Fruit fly (Drosophila melanogaster) whole organism, wandering third instar larva: ENCODE results near the gene Tcs4.

ENCODE experiments used
- Abd-B ChIP-seq: fragments of >200 bp; optimal IDR thresholded peaks from 2 replicates; lab custom pipeline; 2017; ENCODE audit warnings: missing biosample characterization, missing genetic modification characterization
- CG32264 ChIP-seq: fragments of 200-800 bp; sonication (Bioruptor generic); optimal IDR thresholded peaks from 2 replicates; lab custom pipeline; 2016; ENCODE audit warnings: missing biosample characterization, missing genetic modification characterization
- CG9705 ChIP-seq: fragments of 200-800 bp; sonication (Bioruptor generic); optimal IDR thresholded peaks from 2 replicates; lab custom pipeline; 2018; ENCODE audit warnings: missing biosample characterization, mild to moderate bottlenecking, missing genetic modification characterization
- CrebA ChIP-seq: fragments of 200-800 bp; sonication (Bioruptor generic); optimal IDR thresholded peaks from 2 replicates; lab custom pipeline; 2016; ENCODE audit warnings: missing biosample characterization, mild to moderate bottlenecking, missing genetic modification characterization, borderline replicate concordance
- Dif ChIP-seq: fragments of 200-275, 200-300 bp; sonication (Bioruptor generic); optimal IDR thresholded peaks from 2 replicates; lab custom pipeline; 2018; ENCODE audit warnings: missing biosample characterization, missing genetic modification characterization; ENCODE audit not compliant: partially characterized antibody
- GATAd ChIP-seq: sonication (Bioruptor generic); optimal IDR thresholded peaks from 2 replicates; lab custom pipeline; 2016; ENCODE audit warnings: missing biosample characterization, missing genetic modification characterization
- HLH106 ChIP-seq: fragments of 200-800 bp; optimal IDR thresholded peaks from 3 replicates; lab custom pipeline; 2019; ENCODE audit warnings: missing biosample characterization, mild to moderate bottlenecking, missing genetic modification characterization, moderate library complexity
- Hnf4 ChIP-seq: fragments of 200-800 bp; sonication (Bioruptor generic); optimal IDR thresholded peaks from 2 replicates; lab custom pipeline; 2016; ENCODE audit warnings: missing biosample characterization, mild to moderate bottlenecking, missing genetic modification characterization
- Hr83 ChIP-seq: fragments of 200-300 bp; sonication (Bioruptor generic); optimal IDR thresholded peaks from 2 replicates; lab custom pipeline; 2016; ENCODE audit warnings: missing biosample characterization, mild to moderate bottlenecking, missing genetic modification characterization, moderate library complexity; ENCODE audit not compliant: poor library complexity, severe bottlenecking
- Jra ChIP-seq: sonication (Bioruptor generic); optimal IDR thresholded peaks from 2 replicates; lab custom pipeline; 2016; ENCODE audit warnings: missing biosample characterization, missing genetic modification characterization
- Mio ChIP-seq: sonication (Bioruptor generic); optimal IDR thresholded peaks from 2 replicates; lab custom pipeline; 2016; ENCODE audit warnings: missing biosample characterization, missing genetic modification characterization
- Myc ChIP-seq: fragments of >200 bp; optimal IDR thresholded peaks from 2 replicates; lab custom pipeline; 2017
- N ChIP-seq: fragments of >200 bp; optimal IDR thresholded peaks from 2 replicates; lab custom pipeline; 2018; ENCODE audit warnings: missing biosample characterization, missing external identifiers, missing genetic modification characterization
- OdsH ChIP-seq: fragments of 200-800 bp; sonication (Bioruptor generic); optimal IDR thresholded peaks from 2 replicates; lab custom pipeline; 2016; ENCODE audit warnings: missing biosample characterization, mild to moderate bottlenecking, missing genetic modification characterization
- Rel ChIP-seq, 2 experiments: fragments of 200-800 bp; sonication (Bioruptor generic) in 1 of 2; optimal IDR thresholded peaks; 2 replicates in 1 of 2; 3 replicates in 1 of 2; lab custom pipeline; 2016 to 2019; ENCODE audit warnings: mild to moderate bottlenecking in 2 of 2, missing biosample characterization in 2 of 2, missing genetic modification characterization in 2 of 2, moderate library complexity in 1 of 2
- Sp1 ChIP-seq: fragments of 200-800 bp; sonication (Bioruptor generic); optimal IDR thresholded peaks from 3 replicates; lab custom pipeline; 2019; ENCODE audit warnings: missing biosample characterization, mild to moderate bottlenecking, missing genetic modification characterization, moderate library complexity
- Vsx2 ChIP-seq: fragments of 200-300, 225-300 bp; sonication (Bioruptor generic); optimal IDR thresholded peaks from 2 replicates; lab custom pipeline; 2018; ENCODE audit warnings: missing biosample characterization, missing genetic modification characterization; ENCODE audit not compliant: partially characterized antibody
- br ChIP-seq: fragments of 200-800 bp; sonication (Bioruptor generic); optimal IDR thresholded peaks from 2 replicates; lab custom pipeline; 2016; ENCODE audit warnings: missing biosample characterization, missing genetic modification characterization
- brk ChIP-seq: fragments of 200-800 bp; sonication (Bioruptor generic); optimal IDR thresholded peaks from 2 replicates; lab custom pipeline; 2016; ENCODE audit warnings: missing biosample characterization, mild to moderate bottlenecking, missing genetic modification characterization
- dl ChIP-seq, 2 experiments: fragments of 175-275, 200-275 bp in 1 of 2; fragments of 200-275 bp in 1 of 2; sonication (Bioruptor generic); optimal IDR thresholded peaks; lab custom pipeline; 2018; ENCODE audit warnings: mild to moderate bottlenecking in 2 of 2, missing biosample characterization in 2 of 2, missing genetic modification characterization in 2 of 2, moderate library complexity in 2 of 2; ENCODE audit not compliant: partially characterized antibody in 2 of 2, insufficient read depth in 1 of 2
- dmrt93B ChIP-seq: fragments of 200-800 bp; sonication (Bioruptor generic); optimal IDR thresholded peaks from 2 replicates; lab custom pipeline; 2018; ENCODE audit warnings: missing biosample characterization, mild to moderate bottlenecking, missing genetic modification characterization
- dsf ChIP-seq: sonication (Bioruptor generic); optimal IDR thresholded peaks from 2 replicates; lab custom pipeline; 2016; ENCODE audit warnings: missing biosample characterization, missing genetic modification characterization, borderline replicate concordance
- ey ChIP-seq: fragments of 200-800 bp; sonication (Bioruptor generic); optimal IDR thresholded peaks from 2 replicates; lab custom pipeline; 2016; ENCODE audit warnings: missing biosample characterization, missing genetic modification characterization
- foxo ChIP-seq, 2 experiments: fragments of 200-800 bp; sonication (Bioruptor generic); optimal IDR thresholded peaks; 2 replicates in 1 of 2; 3 replicates in 1 of 2; lab custom pipeline; 2016 to 2017; ENCODE audit warnings: missing biosample characterization in 2 of 2, missing genetic modification characterization in 2 of 2
- fru ChIP-seq: fragments of 200-800 bp; sonication (Bioruptor generic); optimal IDR thresholded peaks from 3 replicates; lab custom pipeline; 2016; ENCODE audit warnings: missing biosample characterization, mild to moderate bottlenecking, missing genetic modification characterization
- h ChIP-seq: fragments of 200-800 bp; sonication (Bioruptor generic); optimal IDR thresholded peaks from 3 replicates; lab custom pipeline; 2016; ENCODE audit warnings: missing biosample characterization, mild to moderate bottlenecking, missing genetic modification characterization
- jim ChIP-seq: fragments of 175-275, 200-325 bp; sonication (Bioruptor generic); optimal IDR thresholded peaks from 2 replicates; lab custom pipeline; 2016; ENCODE audit warnings: missing biosample characterization, mild to moderate bottlenecking, missing genetic modification characterization
- lola ChIP-seq: fragments of >200 bp; optimal IDR thresholded peaks from 2 replicates; lab custom pipeline; 2017; ENCODE audit warnings: missing biosample characterization, missing genetic modification characterization
- psq ChIP-seq: fragments of 200-800 bp; sonication (Bioruptor generic); optimal IDR thresholded peaks from 3 replicates; lab custom pipeline; 2017; ENCODE audit warnings: missing biosample characterization, mild to moderate bottlenecking, missing genetic modification characterization, moderate library complexity
- rgr ChIP-seq: fragments of 200-800 bp; sonication (Bioruptor generic); optimal IDR thresholded peaks from 3 replicates; lab custom pipeline; 2016; ENCODE audit warnings: missing biosample characterization, mild to moderate bottlenecking, missing genetic modification characterization
- sv ChIP-seq: fragments of 200-800 bp; sonication (Bioruptor generic); optimal IDR thresholded peaks from 3 replicates; lab custom pipeline; 2016; ENCODE audit warnings: missing biosample characterization, missing genetic modification characterization
- woc ChIP-seq: sonication (Bioruptor generic); optimal IDR thresholded peaks from 2 replicates; lab custom pipeline; 2016; ENCODE audit warnings: missing biosample characterization, mild to moderate bottlenecking, missing genetic modification characterization

Tcs4 gene

dm6 chrX:19748565-19748964, 47.0 kb upstream of the Tcs4 start:
- TF ChIP-seq foxo (GFP tag; optimal IDR thresholded peaks at IDR 0.05; lab: Kevin White, UChicago) (peak in 1 of 2 experiments; percentile 31), Sp1 (no peak)

DNA sequence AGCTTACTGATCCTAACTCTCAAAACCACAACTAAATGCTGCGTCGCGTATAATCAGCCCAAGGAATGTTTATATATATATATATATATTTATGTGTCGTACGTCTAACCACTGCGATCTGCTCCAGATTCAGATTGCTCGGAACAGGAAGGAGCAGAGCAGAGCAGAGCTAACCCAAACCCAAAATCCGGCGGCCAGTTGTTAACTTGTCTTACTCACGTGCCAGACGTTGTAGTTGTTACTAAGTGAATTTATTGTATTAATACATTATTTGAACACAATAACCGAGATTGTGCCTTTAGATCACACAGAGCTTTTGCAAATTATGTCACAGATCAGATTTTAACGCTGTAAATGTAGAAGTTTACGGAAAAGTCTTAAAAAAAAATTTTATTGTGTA, 46.5 kb upstream of the Tcs4 start, which contains the start of gene Alr:
Alr (plus strand) TSS at position 301 of the 400 bp plus-strand sequence.
- TF ChIP-seq N (GFP tag; lab: Kevin White, UChicago) = no peak
- no peak for TF ChIP-seq brk
- no peak for TF ChIP-seq Dif (GFP tag; lab: Kevin White, UChicago)
- no peak for TF ChIP-seq jim
- TF ChIP-seq Hr83 = no peak
- TF ChIP-seq Jra (GFP tag; lab: Kevin White, UChicago) = no peak
- TF ChIP-seq GATAd = no peak

- TF ChIP-seq rgr (GFP tag; lab: Kevin White, UChicago) = peak; percentile 9
- no peak for TF ChIP-seq Hnf4
These were observed 44.5 kb upstream of the Tcs4 start, which contains the start of gene parvin for dm6 chrX:19745908-19746604. parvin (plus strand) TSS chrX:19746041.

DNA sequence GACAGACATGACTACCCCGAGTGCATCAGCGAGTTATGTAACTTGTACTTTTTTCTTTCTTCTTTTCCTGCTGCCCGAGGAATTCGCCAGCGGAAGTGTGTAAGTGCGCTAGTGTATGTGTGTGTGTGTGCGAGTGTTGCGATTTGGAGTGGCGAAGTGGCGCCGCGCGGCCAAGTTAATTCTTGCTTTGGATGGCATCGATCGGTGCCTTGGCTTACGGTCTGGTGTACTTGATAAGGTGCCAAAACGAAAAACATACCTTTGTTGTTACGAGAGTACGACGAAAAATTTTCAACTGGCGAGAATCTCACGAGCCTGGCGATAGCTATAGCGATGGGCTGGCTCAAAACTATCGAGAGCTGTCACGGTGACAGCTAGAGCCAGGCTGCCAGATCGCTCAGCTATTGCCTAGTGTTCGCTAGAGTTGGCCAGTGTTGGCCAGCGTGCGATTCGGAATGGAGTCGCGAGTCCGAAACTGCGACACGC, 42.5 kb upstream of the Tcs4 start, which contains the start of the genes CG18809, COX6B, CG33932 and Rpp20:
CG18809 (minus strand) TSS at position 333 of the 486 bp plus-strand sequence.
COX6B (minus strand) TSS at position 333 of the 486 bp plus-strand sequence.
CG33932 (plus strand) TSS at position 429 of the 486 bp plus-strand sequence.
Rpp20 (plus strand) TSS at position 429 of the 486 bp plus-strand sequence.
- peak; percentile 81 for TF ChIP-seq Myc (lab: Kevin White, UChicago)
- no peak for TF ChIP-seq dl (GFP tag; optimal IDR thresholded peaks at IDR 0.05; lab: Kevin White, UChicago; ENCODE audit: insufficient read depth in 1 of 2, partially characterized antibody in 2 of 2)
- TF ChIP-seq rgr (GFP tag; lab: Kevin White, UChicago) = peak; percentile 79
- peak; percentile 90 for TF ChIP-seq Hr83
- peak; percentile 30 for TF ChIP-seq GATAd
- TF ChIP-seq ey (GFP tag; lab: Kevin White, UChicago) = peak; percentile 50
- no peak for TF ChIP-seq N (GFP tag; lab: Kevin White, UChicago)
- TF ChIP-seq woc (GFP tag; lab: Kevin White, UChicago) = no peak
- peak; percentile 60 for TF ChIP-seq Jra (GFP tag; lab: Kevin White, UChicago)
- no peak for TF ChIP-seq dsf
- no peak for TF ChIP-seq Abd-B (GFP tag; lab: Kevin White, UChicago)
- peak; percentile 12 for TF ChIP-seq CG32264 (GFP tag; lab: Kevin White, UChicago)
- TF ChIP-seq psq = peak; percentile 48
- no peak for TF ChIP-seq Vsx2
- peak; percentile 59 for TF ChIP-seq sv (GFP tag; lab: Kevin White, UChicago)
- TF ChIP-seq Sp1 = peak; percentile 56
- TF ChIP-seq br (GFP tag; lab: Kevin White, UChicago) = peak; percentile 52
- TF ChIP-seq Rel (GFP tag; optimal IDR thresholded peaks at IDR 0.05; lab: Kevin White, UChicago) = no peak
- peak; percentile 63 for TF ChIP-seq Rel (tag; optimal IDR thresholded peaks at IDR 0.05; lab: Kevin White, UChicago)
- TF ChIP-seq Dif (GFP tag; lab: Kevin White, UChicago) = peak; percentile 30
- TF ChIP-seq dmrt93B = no peak
- peak; percentile 49 for TF ChIP-seq fru
- peak in 1 of 2 experiments; percentile 70 for TF ChIP-seq foxo (GFP tag; optimal IDR thresholded peaks at IDR 0.05; lab: Kevin White, UChicago)
- peak; percentile 39 for TF ChIP-seq CG9705 (GFP tag; lab: Kevin White, UChicago)
- peak; percentile 48 for TF ChIP-seq OdsH (GFP tag; lab: Kevin White, UChicago)
- TF ChIP-seq Mio (GFP tag; lab: Kevin White, UChicago) = peak; percentile 2
- peak; percentile 51 for TF ChIP-seq HLH106 (tag; lab: Kevin White, UChicago)
- peak; percentile 82 for TF ChIP-seq h (GFP tag; lab: Kevin White, UChicago)

DNA sequence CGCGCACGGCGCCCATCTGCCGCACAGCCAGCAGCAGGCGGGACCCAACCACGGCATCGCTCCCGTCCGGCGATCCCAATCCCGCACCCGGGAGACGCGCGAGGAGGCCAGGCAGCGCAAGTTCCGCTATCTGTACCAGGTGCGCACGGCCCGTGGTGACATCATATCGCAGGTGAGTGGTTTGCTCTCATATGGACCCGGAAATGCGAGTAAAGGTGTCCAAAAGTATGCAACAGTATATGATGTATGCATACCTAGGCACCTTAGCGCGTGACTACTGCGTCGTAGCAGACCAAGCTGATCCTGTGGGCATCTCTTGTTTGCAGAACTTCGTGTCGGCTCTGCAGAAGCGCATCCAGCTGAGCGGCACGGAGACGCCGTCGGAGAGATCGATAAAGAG, 36.3 kb upstream of the Tcs4 start:
- TF ChIP-seq dmrt93B (no peak), psq (no peak), lola (GFP tag; lab: Kevin White, UChicago) (no peak), rgr (GFP tag; lab: Kevin White, UChicago) (no peak), fru (no peak), dsf (no peak), Myc (lab: Kevin White, UChicago) (no peak), Jra (GFP tag; lab: Kevin White, UChicago) (no peak), OdsH (GFP tag; lab: Kevin White, UChicago) (no peak), Vsx2 (no peak), woc (GFP tag; lab: Kevin White, UChicago) (no peak), jim (no peak), br (GFP tag; lab: Kevin White, UChicago) (no peak), HLH106 (tag; lab: Kevin White, UChicago) (no peak), CrebA (GFP tag; lab: Kevin White, UChicago) (no peak), GATAd (no peak), Hr83 (no peak)
